Fruit fly (Drosophila melanogaster) whole organism, embryonic: ENCODE data around the gene sol.
A peak's percentile ranks its signal among the peaks of the same experiment; 100 is the strongest.

Source experiments
- Abd-B ChIP-seq: fragments of 200-800 bp; sonication (Bioruptor generic); optimal IDR thresholded peaks from 2 replicates; lab custom pipeline; 2018; ENCODE audit warnings: missing biosample characterization, mild to moderate bottlenecking, missing genetic modification characterization, moderate library complexity
- Blimp-1 ChIP-seq: fragments of 200-800 bp; sonication (Bioruptor generic); optimal IDR thresholded peaks from 3 replicates; lab custom pipeline; 2018; ENCODE audit warnings: missing biosample characterization, missing genetic modification characterization, mild to moderate bottlenecking, moderate library complexity, missing genetic modification reagents
- CG10147 ChIP-seq: fragments of 200-800 bp; sonication (Bioruptor generic); optimal IDR thresholded peaks from 2 replicates; lab custom pipeline; 2019; ENCODE audit warnings: missing biosample characterization, mild to moderate bottlenecking, missing genetic modification characterization, moderate library complexity
- CG1024 ChIP-seq: fragments of 200-800 bp; sonication (Bioruptor generic); IDR thresholded peaks from 2 replicates; pipeline ENCODE4 v1.3.6; 2022; ENCODE audit warnings: missing biosample characterization, missing genetic modification characterization
- CG10366 ChIP-seq: fragments of 200-800 bp; sonication (Bioruptor generic); IDR thresholded peaks from 2 replicates; pipeline ENCODE4 v1.3.6; 2022; ENCODE audit warnings: missing biosample characterization, missing genetic modification characterization
- CG12071 ChIP-seq: fragments of 200-800 bp; sonication (Bioruptor generic); optimal IDR thresholded peaks from 3 replicates; lab custom pipeline; 2018; ENCODE audit warnings: missing biosample characterization, mild to moderate bottlenecking, missing genetic modification characterization
- CG12104 ChIP-seq: fragments of 200-800 bp; sonication (Bioruptor generic); optimal IDR thresholded peaks from 3 replicates; lab custom pipeline; 2016; ENCODE audit warnings: missing biosample characterization, missing genetic modification characterization
- CG12299 ChIP-seq: fragments of 200-800 bp; sonication (Bioruptor generic); optimal IDR thresholded peaks from 2 replicates; lab custom pipeline; 2018; ENCODE audit warnings: missing biosample characterization, mild to moderate bottlenecking, missing genetic modification characterization
- CG1233 ChIP-seq: fragments of 200-800 bp; sonication (Bioruptor generic); optimal IDR thresholded peaks from 4 replicates; lab custom pipeline; 2018; ENCODE audit warnings: missing biosample characterization, mild to moderate bottlenecking, missing genetic modification characterization
- CG15514 ChIP-seq: fragments of 200-800 bp; sonication (Bioruptor generic); optimal IDR thresholded peaks from 3 replicates; lab custom pipeline; 2017; ENCODE audit warnings: missing biosample characterization, missing genetic modification characterization, mild to moderate bottlenecking, moderate library complexity, missing genetic modification reagents
- CG1602 ChIP-seq: fragments of 200-800 bp; sonication (Bioruptor generic); optimal IDR thresholded peaks from 3 replicates; lab custom pipeline; 2016; ENCODE audit warnings: missing biosample characterization, missing genetic modification characterization
- CG2199 ChIP-seq: fragments of 200-800 bp; sonication (Bioruptor generic); IDR thresholded peaks from 3 replicates; pipeline ENCODE4 v1.3.6; 2022; ENCODE audit warnings: missing biosample characterization, missing genetic modification characterization
- CG2678 ChIP-seq: fragments of 200-800 bp; sonication (Bioruptor generic); optimal IDR thresholded peaks from 3 replicates; lab custom pipeline; 2019; ENCODE audit warnings: missing biosample characterization, mild to moderate bottlenecking, missing genetic modification characterization, moderate library complexity
- CG3065 ChIP-seq: fragments of 200-800 bp; sonication (Bioruptor generic); optimal IDR thresholded peaks from 2 replicates; lab custom pipeline; 2016; ENCODE audit warnings: missing biosample characterization, missing genetic modification characterization
- CG3847 ChIP-seq: fragments of 200-800 bp; sonication (Bioruptor generic); IDR thresholded peaks from 2 replicates; pipeline ENCODE4 v1.3.6; 2022; ENCODE audit warnings: missing biosample characterization, missing genetic modification characterization
- CG3995 ChIP-seq: fragments of 200-800 bp; sonication (Bioruptor generic); optimal IDR thresholded peaks from 3 replicates; lab custom pipeline; 2016; ENCODE audit warnings: missing biosample characterization, missing genetic modification characterization
- CG4328 ChIP-seq: fragments of 200-800 bp; sonication (Bioruptor generic); optimal IDR thresholded peaks from 3 replicates; lab custom pipeline; 2017; ENCODE audit warnings: missing biosample characterization, missing genetic modification reagents, missing genetic modification characterization
- CG4360 ChIP-seq: fragments of 200-800 bp; sonication (Bioruptor generic); IDR thresholded peaks from 2 replicates; pipeline ENCODE4 v1.3.6; 2022; ENCODE audit warnings: missing biosample characterization, missing genetic modification characterization
- CG5180 ChIP-seq: fragments of 200-800 bp; sonication (Bioruptor generic); optimal IDR thresholded peaks from 3 replicates; lab custom pipeline; 2017; ENCODE audit warnings: missing biosample characterization, missing genetic modification characterization, mild to moderate bottlenecking, moderate library complexity, missing genetic modification reagents
- CG6272 ChIP-seq: fragments of 200-800 bp; sonication (Bioruptor generic); IDR thresholded peaks from 2 replicates; pipeline ENCODE4 v1.3.6; 2022; ENCODE audit warnings: missing biosample characterization, missing genetic modification characterization
- CG6683 ChIP-seq: fragments of 200-800 bp; sonication (Bioruptor generic); optimal IDR thresholded peaks from 2 replicates; lab custom pipeline; 2017; ENCODE audit warnings: missing biosample characterization, mild to moderate bottlenecking, missing genetic modification characterization, missing genetic modification reagents
- CG6689 ChIP-seq: fragments of 200-800 bp; sonication (Bioruptor generic); IDR thresholded peaks from 2 replicates; pipeline ENCODE4 v1.3.6; 2022; ENCODE audit warnings: missing biosample characterization, missing genetic modification characterization
- CG6765 ChIP-seq: fragments of 200-800 bp; sonication (Bioruptor generic); optimal IDR thresholded peaks from 3 replicates; lab custom pipeline; 2017; ENCODE audit warnings: missing biosample characterization, mild to moderate bottlenecking, missing genetic modification characterization
- CG6854 ChIP-seq: fragments of 200-800 bp; sonication (Bioruptor generic); optimal IDR thresholded peaks from 3 replicates; lab custom pipeline; 2017; ENCODE audit warnings: missing biosample characterization, mild to moderate bottlenecking, missing genetic modification characterization
- CG8388 ChIP-seq: fragments of 200-800 bp; sonication (Bioruptor generic); optimal IDR thresholded peaks from 2 replicates; lab custom pipeline; 2019; ENCODE audit warnings: missing biosample characterization, mild to moderate bottlenecking, missing genetic modification characterization, moderate library complexity
- CG9817 ChIP-seq: fragments of 200-800 bp; sonication (Bioruptor generic); optimal IDR thresholded peaks from 2 replicates; lab custom pipeline; 2018; ENCODE audit warnings: missing biosample characterization, mild to moderate bottlenecking, missing genetic modification characterization, moderate library complexity
- CoRest ChIP-seq: fragments of 200-800 bp; sonication (Bioruptor generic); optimal IDR thresholded peaks from 3 replicates; lab custom pipeline; 2018; ENCODE audit warnings: missing biosample characterization, mild to moderate bottlenecking, missing genetic modification characterization, moderate library complexity
- D ChIP-seq, 2 experiments: fragments of 200-800 bp in 1 of 2; fragments of >200 bp in 1 of 2; sonication (Bioruptor generic) in 1 of 2; optimal IDR thresholded peaks; 2 replicates in 1 of 2; 3 replicates in 1 of 2; lab custom pipeline; 2017; ENCODE audit warnings: mild to moderate bottlenecking in 1 of 2, missing biosample characterization in 1 of 2, missing genetic modification characterization in 1 of 2, missing genetic modification reagents in 1 of 2
- Eip74EF ChIP-seq, 2 experiments: fragments of 200-800 bp in 1 of 2; fragments of >200 bp in 1 of 2; sonication (Bioruptor generic) in 1 of 2; optimal IDR thresholded peaks; 2 replicates each; lab custom pipeline; 2017 to 2019; ENCODE audit warnings: missing biosample characterization in 2 of 2, missing genetic modification characterization in 2 of 2, mild to moderate bottlenecking in 1 of 2, moderate library complexity in 1 of 2
- HLHmδ ChIP-seq: fragments of 200-800 bp; sonication (Bioruptor generic); optimal IDR thresholded peaks from 2 replicates; lab custom pipeline; 2018; ENCODE audit warnings: missing biosample characterization, mild to moderate bottlenecking, missing genetic modification characterization, moderate library complexity
- Hr39 ChIP-seq: fragments of >200 bp; optimal IDR thresholded peaks from 2 replicates; lab custom pipeline; 2017
- Hsf ChIP-seq: fragments of 200-800 bp; sonication (Bioruptor generic); optimal IDR thresholded peaks from 3 replicates; lab custom pipeline; 2016; ENCODE audit warnings: missing biosample characterization, missing genetic modification characterization
- PHDP ChIP-seq: fragments of 200-800 bp; sonication (Bioruptor generic); optimal IDR thresholded peaks from 3 replicates; lab custom pipeline; 2018; ENCODE audit warnings: missing biosample characterization, mild to moderate bottlenecking, missing genetic modification characterization, moderate library complexity
- Ptx1 ChIP-seq: fragments of 200-800 bp; sonication (Bioruptor generic); IDR thresholded peaks from 2 replicates; pipeline ENCODE4 v1.3.6; 2022; ENCODE audit warnings: missing biosample characterization, missing genetic modification characterization
- Sox100B ChIP-seq: fragments of 200-800 bp; sonication (Bioruptor generic); optimal IDR thresholded peaks from 3 replicates; lab custom pipeline; 2018; ENCODE audit warnings: missing biosample characterization, mild to moderate bottlenecking, missing genetic modification characterization
- ac ChIP-seq: fragments of 200-800 bp; sonication (Bioruptor generic); optimal IDR thresholded peaks from 3 replicates; lab custom pipeline; 2017; ENCODE audit warnings: missing biosample characterization, mild to moderate bottlenecking, missing genetic modification characterization
- bowl ChIP-seq: fragments of 200-800 bp; sonication (Bioruptor generic); IDR thresholded peaks from 2 replicates; pipeline ENCODE4 v1.3.6; 2022; ENCODE audit warnings: missing biosample characterization, missing genetic modification characterization
- fu2 ChIP-seq: fragments of 200-800 bp; sonication (Bioruptor generic); optimal IDR thresholded peaks from 2 replicates; lab custom pipeline; 2016; ENCODE audit warnings: missing biosample characterization, missing genetic modification characterization
- h ChIP-seq: fragments of >200 bp; optimal IDR thresholded peaks from 2 replicates; lab custom pipeline; 2017
- ham ChIP-seq: fragments of 200-800 bp; sonication (Bioruptor generic); IDR thresholded peaks from 2 replicates; pipeline ENCODE4 v1.3.6; 2022; ENCODE audit warnings: missing biosample characterization, missing genetic modification characterization
- nerfin-2 ChIP-seq: fragments of 200-800 bp; sonication (Bioruptor generic); IDR thresholded peaks from 2 replicates; pipeline ENCODE4 v1.3.6; 2022; ENCODE audit warnings: missing biosample characterization, missing genetic modification characterization; ENCODE audit not compliant: partially characterized antibody
- odd ChIP-seq: fragments of 200-800 bp; sonication (Bioruptor generic); optimal IDR thresholded peaks from 2 replicates; lab custom pipeline; 2017; ENCODE audit warnings: missing biosample characterization, mild to moderate bottlenecking, missing genetic modification characterization
- onecut ChIP-seq: fragments of 200-800 bp; sonication (Bioruptor generic); IDR thresholded peaks from 2 replicates; pipeline ENCODE4 v1.3.6; 2022; ENCODE audit warnings: missing biosample characterization, missing genetic modification characterization
- org-1 ChIP-seq: fragments of 200-800 bp; sonication (Bioruptor generic); optimal IDR thresholded peaks from 2 replicates; lab custom pipeline; 2017; ENCODE audit warnings: missing biosample characterization, missing genetic modification characterization
- phol ChIP-seq: fragments of 200-800 bp; sonication (Bioruptor generic); optimal IDR thresholded peaks from 3 replicates; lab custom pipeline; 2018; ENCODE audit warnings: missing biosample characterization, mild to moderate bottlenecking, missing genetic modification characterization, moderate library complexity
- row ChIP-seq: fragments of 200-800 bp; sonication (Bioruptor generic); IDR thresholded peaks from 3 replicates; pipeline ENCODE4 v1.3.6; 2022; ENCODE audit warnings: missing biosample characterization, missing genetic modification characterization
- run ChIP-seq: fragments of 200-800 bp; sonication (Bioruptor generic); optimal IDR thresholded peaks from 3 replicates; lab custom pipeline; 2018; ENCODE audit warnings: missing biosample characterization, mild to moderate bottlenecking, missing genetic modification characterization
- sug ChIP-seq: fragments of 200-800 bp; optimal IDR thresholded peaks from 2 replicates; lab custom pipeline; 2019; ENCODE audit warnings: missing biosample characterization, mild to moderate bottlenecking, missing genetic modification characterization, moderate library complexity
- toy ChIP-seq: fragments of 200-800 bp; sonication (Bioruptor generic); IDR thresholded peaks from 2 replicates; pipeline ENCODE4 v1.3.6; 2022; ENCODE audit warnings: missing biosample characterization, missing genetic modification characterization
- tup ChIP-seq: fragments of 200-800 bp; sonication (Bioruptor generic); optimal IDR thresholded peaks from 2 replicates; lab custom pipeline; 2016; ENCODE audit warnings: missing biosample characterization, mild to moderate bottlenecking, missing genetic modification characterization, moderate library complexity
- zf30C ChIP-seq: fragments of 200-800 bp; sonication (Bioruptor generic); optimal IDR thresholded peaks from 3 replicates; lab custom pipeline; 2018; ENCODE audit warnings: missing biosample characterization, mild to moderate bottlenecking, missing genetic modification characterization

The sol gene

dm6 chrX:21334522-21335104 is 15.5 kb upstream of the sol start (continued):
- TF ChIP-seq row (GFP tag; lab: Robert Waterston, UW) = peak; percentile 52
- no peak for TF ChIP-seq PHDP (tag; lab: Kevin White, UChicago)
- TF ChIP-seq CG5180 (GFP tag; lab: Kevin White, UChicago) = no peak
- TF ChIP-seq sug (tag; lab: Kevin White, UChicago) = no peak
- peak; percentile 53 for TF ChIP-seq phol (tag; lab: Kevin White, UChicago)
- TF ChIP-seq CG12299 = no peak
- TF ChIP-seq zf30C (GFP tag; lab: Kevin White, UChicago) = peak; percentile 36
- TF ChIP-seq CG10366 (GFP tag; lab: Robert Waterston, UW) = no peak
- no peak for TF ChIP-seq CG2678 (tag; lab: Kevin White, UChicago)
- TF ChIP-seq Sox100B = no peak
- no peak for TF ChIP-seq CG4328
- no peak for TF ChIP-seq CG1024 (GFP tag; lab: Robert Waterston, UW)
- TF ChIP-seq onecut (GFP tag; lab: Robert Waterston, UW) = no peak
- no peak for TF ChIP-seq Eip74EF (GFP tag; optimal IDR thresholded peaks at IDR 0.05; lab: Kevin White, UChicago)
- no peak for TF ChIP-seq h (lab: Kevin White, UChicago)
- TF ChIP-seq org-1 (GFP tag; lab: Kevin White, UChicago) = no peak
- no peak for TF ChIP-seq CG6683
- TF ChIP-seq D (optimal IDR thresholded peaks at IDR 0.05; lab: Kevin White, UChicago) = no peak
- TF ChIP-seq D (GFP tag; optimal IDR thresholded peaks at IDR 0.05; lab: Kevin White, UChicago) = no peak
- TF ChIP-seq CG9817 (tag; lab: Kevin White, UChicago) = peak; percentile 6
- TF ChIP-seq Blimp-1 (GFP tag; lab: Kevin White, UChicago) = no peak
- TF ChIP-seq bowl (GFP tag; lab: Robert Waterston, UW) = no peak
- no peak for TF ChIP-seq ac
- peak; percentile 30 for TF ChIP-seq CoRest (tag; lab: Kevin White, UChicago)
- no peak for TF ChIP-seq CG3065
- TF ChIP-seq odd (GFP tag; lab: Kevin White, UChicago) = no peak
- no peak for TF ChIP-seq Hsf (GFP tag; lab: Kevin White, UChicago)
- no peak for TF ChIP-seq ham (GFP tag; lab: Robert Waterston, UW)
- no peak for TF ChIP-seq CG6689 (GFP tag; lab: Robert Waterston, UW)
- no peak for TF ChIP-seq CG1233 (GFP tag; lab: Kevin White, UChicago)
- no peak for TF ChIP-seq run (tag; lab: Kevin White, UChicago)
- TF ChIP-seq Hr39 (lab: Kevin White, UChicago) = no peak
- TF ChIP-seq CG15514 = no peak
- TF ChIP-seq CG2199 (GFP tag; lab: Robert Waterston, UW) = no peak
- TF ChIP-seq CG10147 (GFP tag; lab: Kevin White, UChicago) = no peak
- TF ChIP-seq CG6272 (GFP tag; lab: Robert Waterston, UW) = no peak
- TF ChIP-seq CG3847 = no peak
- TF ChIP-seq CG8388 = peak; percentile 20
- no peak for TF ChIP-seq Abd-B
- TF ChIP-seq nerfin-2 (GFP tag; lab: Robert Waterston, UW) = no peak
- TF ChIP-seq HLHmδ = no peak
- TF ChIP-seq CG12104 (GFP tag; lab: Kevin White, UChicago) = no peak
- no peak for TF ChIP-seq CG4360 (GFP tag; lab: Robert Waterston, UW)
- TF ChIP-seq toy (GFP tag; lab: Robert Waterston, UW) = no peak
- TF ChIP-seq fu2 (GFP tag; lab: Kevin White, UChicago) = no peak
- TF ChIP-seq Ptx1 (GFP tag; lab: Robert Waterston, UW) = no peak
- TF ChIP-seq CG1602 = no peak
- TF ChIP-seq CG6765 = no peak
- TF ChIP-seq CG6854 = no peak
- TF ChIP-seq CG12071 = no peak
- TF ChIP-seq tup (GFP tag; lab: Kevin White, UChicago) = no peak
- no peak for TF ChIP-seq CG3995 (GFP tag; lab: Kevin White, UChicago)
